Worm (Caenorhabditis elegans): ENCODE results near the gene M28.8.

M28.8 gene

ce11 chrII:10594758-10595157 is 33.3 kb upstream of the M28.8 start, which contains the start of gene C14A4.6:
Gene C14A4.6 (minus strand): TSS chrII:10594776.
- TF ChIP-seq ref-1 (GFP tag; conservative IDR thresholded peaks at IDR 0.05): no peak
- no peak for TF ChIP-seq ztf-29 (GFP tag; IDR thresholded peaks at IDR 0.05)
- no peak for TF ChIP-seq klf-2 (GFP tag; conservative IDR thresholded peaks at IDR 0.05)
- no peak for TF ChIP-seq flt-1 (GFP tag; IDR thresholded peaks at IDR 0.05)
- TF ChIP-seq med-1 (GFP tag; optimal IDR thresholded peaks at IDR 0.05; ENCODE audit: insufficient read depth): no peak
- no peak for TF ChIP-seq cog-1 (tag; optimal IDR thresholded peaks at IDR 0.05)
- no peak for TF ChIP-seq tab-1 (GFP tag; IDR thresholded peaks at IDR 0.05)
- TF ChIP-seq ztf-23 (GFP tag; IDR thresholded peaks at IDR 0.05): no peak

ce11 chrII:10596462-10596861 is 31.6 kb upstream of the M28.8 start, which contains the start of gene C14A4.7:
Gene C14A4.7 (minus strand): TSS chrII:10596562.
- TF ChIP-seq flt-1 (GFP tag; IDR thresholded peaks at IDR 0.05): no peak
- no peak for TF ChIP-seq med-1 (GFP tag; optimal IDR thresholded peaks at IDR 0.05; ENCODE audit: insufficient read depth)
- TF ChIP-seq ztf-23 (GFP tag; IDR thresholded peaks at IDR 0.05): no peak
- TF ChIP-seq tab-1 (GFP tag; IDR thresholded peaks at IDR 0.05): no peak
- TF ChIP-seq ref-1 (GFP tag; conservative IDR thresholded peaks at IDR 0.05): no peak
- no peak for TF ChIP-seq cog-1 (tag; optimal IDR thresholded peaks at IDR 0.05)
- TF ChIP-seq klf-2 (GFP tag; conservative IDR thresholded peaks at IDR 0.05): no peak
- TF ChIP-seq ztf-29 (GFP tag; IDR thresholded peaks at IDR 0.05): no peak
- no peak for TF ChIP-seq T22C8.4 (GFP tag; IDR thresholded peaks at IDR 0.05)

- TF ChIP-seq tab-1 (GFP tag; IDR thresholded peaks at IDR 0.05) (no peak), T22C8.4 (GFP tag; IDR thresholded peaks at IDR 0.05) (no peak)
Observed at ce11 chrII:10598039-10598438, 30.0 kb upstream of the M28.8 start, which contains the start of gene C14A4.8. Gene C14A4.8 (minus strand): TSS chrII:10598139.

ce11 chrII:10598970-10599369 is 29.1 kb upstream of the M28.8 start, which contains the start of gene C14A4.9:
Gene C14A4.9 (plus strand): TSS chrII:10599337.
- TF ChIP-seq klf-2 (GFP tag; conservative IDR thresholded peaks at IDR 0.05) (no peak), cog-1 (tag; optimal IDR thresholded peaks at IDR 0.05) (no peak), flt-1 (GFP tag; IDR thresholded peaks at IDR 0.05) (no peak), ref-1 (GFP tag; conservative IDR thresholded peaks at IDR 0.05) (no peak), ztf-23 (GFP tag; IDR thresholded peaks at IDR 0.05) (no peak), T22C8.4 (GFP tag; IDR thresholded peaks at IDR 0.05) (no peak), tab-1 (GFP tag; IDR thresholded peaks at IDR 0.05) (no peak), med-1 (GFP tag; optimal IDR thresholded peaks at IDR 0.05; ENCODE audit: insufficient read depth) (no peak), ztf-29 (GFP tag; IDR thresholded peaks at IDR 0.05) (no peak)

ce11 chrII:10602184-10602583 is 25.9 kb upstream of the M28.8 start, which contains the start of gene srv-2:
Gene srv-2 (minus strand): TSS chrII:10602284.
- no peak for TF ChIP-seq ref-1 (GFP tag; conservative IDR thresholded peaks at IDR 0.05)
- TF ChIP-seq flt-1 (GFP tag; IDR thresholded peaks at IDR 0.05): no peak
- TF ChIP-seq tab-1 (GFP tag; IDR thresholded peaks at IDR 0.05): no peak

- TF ChIP-seq T22C8.4 (GFP tag; IDR thresholded peaks at IDR 0.05): no peak
- no peak for TF ChIP-seq cog-1 (tag; optimal IDR thresholded peaks at IDR 0.05)
- TF ChIP-seq ref-1 (GFP tag; conservative IDR thresholded peaks at IDR 0.05): no peak
- no peak for TF ChIP-seq flt-1 (GFP tag; IDR thresholded peaks at IDR 0.05)
Observed at ce11 chrII:10603560-10603959, 24.5 kb upstream of the M28.8 start.

- TF ChIP-seq ztf-23 (GFP tag; IDR thresholded peaks at IDR 0.05): no peak
- no peak for TF ChIP-seq tab-1 (GFP tag; IDR thresholded peaks at IDR 0.05)
- no peak for TF ChIP-seq ref-1 (GFP tag; conservative IDR thresholded peaks at IDR 0.05)
- TF ChIP-seq flt-1 (GFP tag; IDR thresholded peaks at IDR 0.05): no peak
- no peak for TF ChIP-seq med-1 (GFP tag; optimal IDR thresholded peaks at IDR 0.05; ENCODE audit: insufficient read depth)
- no peak for TF ChIP-seq klf-2 (GFP tag; conservative IDR thresholded peaks at IDR 0.05)
- TF ChIP-seq T22C8.4 (GFP tag; IDR thresholded peaks at IDR 0.05): no peak
- no peak for TF ChIP-seq ztf-29 (GFP tag; IDR thresholded peaks at IDR 0.05)
- no peak for TF ChIP-seq cog-1 (tag; optimal IDR thresholded peaks at IDR 0.05)
Observed at ce11 chrII:10605512-10605911, 22.6 kb upstream of the M28.8 start, which contains the start of gene taf-13. Gene taf-13 (minus strand): TSS chrII:10605612.

- TF ChIP-seq ztf-23 (GFP tag; IDR thresholded peaks at IDR 0.05) (no peak), tab-1 (GFP tag; IDR thresholded peaks at IDR 0.05) (no peak), T22C8.4 (GFP tag; IDR thresholded peaks at IDR 0.05) (no peak), klf-2 (GFP tag; conservative IDR thresholded peaks at IDR 0.05) (no peak)
Observed at ce11 chrII:10607238-10607961, 20.7 kb upstream of the M28.8 start, which contains the start of gene ccm-3. Gene ccm-3 (minus strand): TSS chrII:10607275.

ce11 chrII:10608821-10609220 is 19.2 kb upstream of the M28.8 start:
- TF ChIP-seq T22C8.4 (GFP tag; IDR thresholded peaks at IDR 0.05) (no peak), cog-1 (tag; optimal IDR thresholded peaks at IDR 0.05) (no peak), ztf-23 (GFP tag; IDR thresholded peaks at IDR 0.05) (no peak), tab-1 (GFP tag; IDR thresholded peaks at IDR 0.05) (no peak), klf-2 (GFP tag; conservative IDR thresholded peaks at IDR 0.05) (no peak), med-1 (GFP tag; optimal IDR thresholded peaks at IDR 0.05; ENCODE audit: insufficient read depth) (no peak), ref-1 (GFP tag; conservative IDR thresholded peaks at IDR 0.05) (no peak), flt-1 (GFP tag; IDR thresholded peaks at IDR 0.05) (no peak), ztf-29 (GFP tag; IDR thresholded peaks at IDR 0.05) (no peak)

- TF ChIP-seq ztf-29 (GFP tag; IDR thresholded peaks at IDR 0.05) (no peak), med-1 (GFP tag; optimal IDR thresholded peaks at IDR 0.05; ENCODE audit: insufficient read depth) (no peak), ref-1 (GFP tag; conservative IDR thresholded peaks at IDR 0.05) (no peak), tab-1 (GFP tag; IDR thresholded peaks at IDR 0.05) (no peak), ztf-23 (GFP tag; IDR thresholded peaks at IDR 0.05) (no peak)
Observed at ce11 chrII:10612743-10613142, 15.3 kb upstream of the M28.8 start, which contains the start of gene C14A4.12. Gene C14A4.12 (plus strand): TSS chrII:10613043.
